Fruit fly (Drosophila melanogaster) whole organism, embryonic: ENCODE measurements around the gene Dap160.

Source experiments
- Asciz ChIP-seq: fragments of 200-800 bp; sonication (Bioruptor generic); optimal IDR thresholded peaks from 2 replicates; lab custom pipeline; 2017; ENCODE audit warnings: missing biosample characterization, mild to moderate bottlenecking, missing genetic modification characterization, missing genetic modification reagents
- Bdp1 ChIP-seq: fragments of 200-800 bp; sonication (Bioruptor generic); optimal IDR thresholded peaks from 3 replicates; lab custom pipeline; 2016; ENCODE audit warnings: missing biosample characterization, missing genetic modification characterization
- CG10147 ChIP-seq: fragments of 200-800 bp; sonication (Bioruptor generic); optimal IDR thresholded peaks from 2 replicates; lab custom pipeline; 2019; ENCODE audit warnings: missing biosample characterization, mild to moderate bottlenecking, missing genetic modification characterization, moderate library complexity
- CG10274 ChIP-seq: fragments of 200-800 bp; sonication (Bioruptor generic); optimal IDR thresholded peaks from 3 replicates; lab custom pipeline; 2017; ENCODE audit warnings: missing biosample characterization, mild to moderate bottlenecking, missing genetic modification characterization
- CG11093 ChIP-seq: fragments of 200-800 bp; sonication (Bioruptor generic); IDR thresholded peaks from 3 replicates; pipeline ENCODE4 v1.3.6; 2022; ENCODE audit warnings: missing biosample characterization, missing genetic modification characterization
- CG11456 ChIP-seq: fragments of 200-800 bp; sonication (Bioruptor generic); IDR thresholded peaks from 3 replicates; pipeline ENCODE4 v1.3.6; 2022; ENCODE audit warnings: missing biosample characterization, missing genetic modification characterization
- CG11504 ChIP-seq: fragments of 200-800 bp; sonication (Bioruptor generic); optimal IDR thresholded peaks from 3 replicates; lab custom pipeline; 2019; ENCODE audit warnings: missing biosample characterization, mild to moderate bottlenecking, missing genetic modification characterization, moderate library complexity
- CG12104 ChIP-seq: fragments of 200-800 bp; sonication (Bioruptor generic); optimal IDR thresholded peaks from 3 replicates; lab custom pipeline; 2016; ENCODE audit warnings: missing biosample characterization, missing genetic modification characterization
- CG13296 ChIP-seq: fragments of 200-800 bp; sonication (Bioruptor generic); optimal IDR thresholded peaks from 3 replicates; lab custom pipeline; 2018; ENCODE audit warnings: missing biosample characterization, mild to moderate bottlenecking, missing genetic modification characterization
- CG14667 ChIP-seq: fragments of 200-800 bp; sonication (Bioruptor generic); IDR thresholded peaks from 2 replicates; pipeline ENCODE4 v1.3.6; 2022; ENCODE audit warnings: missing biosample characterization, missing genetic modification characterization
- CG15479 ChIP-seq: fragments of 200-800 bp; sonication (Bioruptor generic); optimal IDR thresholded peaks from 3 replicates; lab custom pipeline; 2019; ENCODE audit warnings: missing biosample characterization, mild to moderate bottlenecking, missing genetic modification characterization, moderate library complexity
- CG1647 ChIP-seq: fragments of 200-800 bp; sonication (Bioruptor generic); optimal IDR thresholded peaks from 3 replicates; lab custom pipeline; 2016; ENCODE audit warnings: missing biosample characterization, missing genetic modification characterization
- CG17328 ChIP-seq: fragments of 200-800 bp; sonication (Bioruptor generic); IDR thresholded peaks from 2 replicates; pipeline ENCODE4 v1.3.6; 2022; ENCODE audit warnings: missing biosample characterization, missing genetic modification characterization
- CG17359 ChIP-seq: fragments of 200-800 bp; sonication (Bioruptor generic); optimal IDR thresholded peaks from 3 replicates; lab custom pipeline; 2018; ENCODE audit warnings: missing biosample characterization, mild to moderate bottlenecking, missing genetic modification characterization, moderate library complexity
- CG1832 ChIP-seq: fragments of 200-800 bp; sonication (Bioruptor generic); optimal IDR thresholded peaks from 2 replicates; lab custom pipeline; 2017; ENCODE audit warnings: missing biosample characterization, mild to moderate bottlenecking, missing genetic modification characterization, inconsistent platforms
- CG18619 ChIP-seq: fragments of 200-800 bp; sonication (Bioruptor generic); optimal IDR thresholded peaks from 3 replicates; lab custom pipeline; 2017; ENCODE audit warnings: missing biosample characterization, mild to moderate bottlenecking, missing genetic modification characterization
- CG31441 ChIP-seq: fragments of 200-800 bp; sonication (Bioruptor generic); IDR thresholded peaks from 2 replicates; pipeline ENCODE4 v1.3.6; 2022; ENCODE audit warnings: missing biosample characterization, missing genetic modification characterization
- CG3281 ChIP-seq: fragments of 200-800 bp; sonication (Bioruptor generic); optimal IDR thresholded peaks from 3 replicates; lab custom pipeline; 2017; ENCODE audit warnings: missing biosample characterization, mild to moderate bottlenecking, missing genetic modification characterization
- CG33557 ChIP-seq: fragments of 200-800 bp; sonication (Bioruptor generic); optimal IDR thresholded peaks from 2 replicates; lab custom pipeline; 2019; ENCODE audit warnings: missing biosample characterization, mild to moderate bottlenecking, missing genetic modification characterization, moderate library complexity
- CG34422 ChIP-seq: fragments of 200-800 bp; sonication (Bioruptor generic); IDR thresholded peaks from 3 replicates; pipeline ENCODE4 v1.3.6; 2022; ENCODE audit warnings: missing biosample characterization, missing genetic modification characterization
- CG4424 ChIP-seq: fragments of 200-800 bp; sonication (Bioruptor generic); optimal IDR thresholded peaks from 3 replicates; lab custom pipeline; 2016; ENCODE audit warnings: missing biosample characterization, missing genetic modification characterization
- CG9437 ChIP-seq: fragments of 200-800 bp; sonication (Bioruptor generic); optimal IDR thresholded peaks from 2 replicates; lab custom pipeline; 2018; ENCODE audit warnings: missing biosample characterization, mild to moderate bottlenecking, missing genetic modification characterization
- CrebB ChIP-seq: fragments of 200-800 bp; sonication (Bioruptor generic); optimal IDR thresholded peaks from 3 replicates; lab custom pipeline; 2018; ENCODE audit warnings: missing biosample characterization, mild to moderate bottlenecking, missing genetic modification characterization
- E2f2 ChIP-seq: fragments of 200-800 bp; sonication (Bioruptor generic); IDR thresholded peaks from 2 replicates; pipeline ENCODE4 v1.3.6; 2022; ENCODE audit warnings: missing biosample characterization, missing genetic modification characterization
- HLH3B ChIP-seq: fragments of 200-800 bp; sonication (Bioruptor generic); IDR thresholded peaks from 2 replicates; pipeline ENCODE4 v1.3.6; 2022; ENCODE audit warnings: missing biosample characterization, missing genetic modification characterization
- Hmx ChIP-seq: fragments of 200-800 bp; sonication (Bioruptor generic); optimal IDR thresholded peaks from 2 replicates; lab custom pipeline; 2016; ENCODE audit warnings: missing biosample characterization, missing genetic modification characterization
- Lim3 ChIP-seq: fragments of 200-800 bp; sonication (Bioruptor generic); IDR thresholded peaks from 2 replicates; pipeline ENCODE4 v1.3.6; 2022; ENCODE audit warnings: missing biosample characterization, missing genetic modification characterization
- Myb ChIP-seq: fragments of 200-800 bp; sonication (Bioruptor generic); optimal IDR thresholded peaks from 2 replicates; lab custom pipeline; 2016; ENCODE audit warnings: missing biosample characterization, missing genetic modification characterization
- NC2β ChIP-seq: fragments of 200-800 bp; sonication (Bioruptor generic); optimal IDR thresholded peaks from 2 replicates; lab custom pipeline; 2016; ENCODE audit warnings: missing biosample characterization, missing genetic modification characterization
- Nf-YB ChIP-seq: fragments of 200-800 bp; sonication (Bioruptor generic); optimal IDR thresholded peaks from 3 replicates; lab custom pipeline; 2019; ENCODE audit warnings: missing biosample characterization, mild to moderate bottlenecking, missing genetic modification characterization, moderate library complexity
- NfI ChIP-seq: fragments of 200-800 bp; sonication (Bioruptor generic); optimal IDR thresholded peaks from 3 replicates; lab custom pipeline; 2018; ENCODE audit warnings: missing biosample characterization, mild to moderate bottlenecking, missing genetic modification characterization, moderate library complexity
- Sox100B ChIP-seq: fragments of 200-800 bp; sonication (Bioruptor generic); optimal IDR thresholded peaks from 3 replicates; lab custom pipeline; 2018; ENCODE audit warnings: missing biosample characterization, mild to moderate bottlenecking, missing genetic modification characterization
- Spps ChIP-seq: fragments of 200-800 bp; sonication (Bioruptor generic); optimal IDR thresholded peaks from 2 replicates; lab custom pipeline; 2018; ENCODE audit warnings: missing biosample characterization, mild to moderate bottlenecking, missing genetic modification characterization
- Sry-β ChIP-seq: fragments of 200-800 bp; sonication (Bioruptor generic); optimal IDR thresholded peaks from 2 replicates; lab custom pipeline; 2018; ENCODE audit warnings: missing biosample characterization, mild to moderate bottlenecking, missing genetic modification characterization, moderate library complexity
- Ssrp ChIP-seq: fragments of 200-800 bp; sonication (Bioruptor generic); optimal IDR thresholded peaks from 2 replicates; lab custom pipeline; 2018; ENCODE audit warnings: missing biosample characterization, mild to moderate bottlenecking, missing genetic modification characterization, moderate library complexity
- Xbp1 ChIP-seq: fragments of 200-800 bp; sonication (Bioruptor generic); optimal IDR thresholded peaks from 3 replicates; lab custom pipeline; 2016; ENCODE audit warnings: missing biosample characterization, mild to moderate bottlenecking, missing genetic modification characterization
- bbx ChIP-seq: fragments of 200-800 bp; sonication (Bioruptor generic); IDR thresholded peaks from 2 replicates; pipeline ENCODE4 v1.3.6; 2022; ENCODE audit warnings: missing biosample characterization, missing genetic modification characterization; ENCODE audit not compliant: partially characterized antibody
- caup ChIP-seq: fragments of 200-800 bp; sonication (Bioruptor generic); optimal IDR thresholded peaks from 3 replicates; lab custom pipeline; 2017; ENCODE audit warnings: missing biosample characterization, mild to moderate bottlenecking, missing genetic modification characterization, moderate library complexity; ENCODE audit not compliant: severe bottlenecking
- chm ChIP-seq: fragments of 200-800 bp; sonication (Bioruptor generic); IDR thresholded peaks from 2 replicates; pipeline ENCODE4 v1.3.6; 2022; ENCODE audit warnings: missing biosample characterization, missing genetic modification characterization
- croc ChIP-seq: fragments of 200-800 bp; sonication (Bioruptor generic); conservative IDR thresholded peaks from 3 replicates; pipeline ENCODE4 v1.3.6; 2022; ENCODE audit warnings: missing biosample characterization, missing genetic modification characterization
- ems ChIP-seq: fragments of 200-800 bp; sonication (Bioruptor generic); optimal IDR thresholded peaks from 3 replicates; lab custom pipeline; 2016; ENCODE audit warnings: missing biosample characterization, missing genetic modification characterization
- exex ChIP-seq: fragments of 200-800 bp; sonication (Bioruptor generic); optimal IDR thresholded peaks from 4 replicates; lab custom pipeline; 2018; ENCODE audit warnings: missing biosample characterization, mild to moderate bottlenecking, missing genetic modification characterization, moderate library complexity
- lab ChIP-seq: fragments of 200-800 bp; sonication (Bioruptor generic); optimal IDR thresholded peaks from 3 replicates; lab custom pipeline; 2017; ENCODE audit warnings: missing biosample characterization, missing genetic modification characterization, mild to moderate bottlenecking, moderate library complexity, missing genetic modification reagents
- nerfin-1 ChIP-seq: fragments of 200-800 bp; sonication (Bioruptor generic); optimal IDR thresholded peaks from 3 replicates; lab custom pipeline; 2019; ENCODE audit warnings: missing biosample characterization, mild to moderate bottlenecking, missing genetic modification characterization, moderate library complexity
- otp ChIP-seq: fragments of 200-800 bp; sonication (Bioruptor generic); IDR thresholded peaks from 3 replicates; pipeline ENCODE4, ENCODE4 v1.3.6; 2022; ENCODE audit warnings: missing biosample characterization, missing genetic modification characterization
- p53 ChIP-seq: fragments of 200-800 bp; sonication (Bioruptor generic); optimal IDR thresholded peaks from 2 replicates; lab custom pipeline; 2016; ENCODE audit warnings: missing biosample characterization, missing genetic modification characterization
- peb ChIP-seq: fragments of 200-800 bp; sonication (Bioruptor generic); IDR thresholded peaks from 2 replicates; pipeline ENCODE4 v1.3.6; 2022; ENCODE audit warnings: missing biosample characterization, missing genetic modification characterization
- pum ChIP-seq: fragments of 200-800 bp; sonication (Bioruptor generic); optimal IDR thresholded peaks from 2 replicates; lab custom pipeline; 2016; ENCODE audit warnings: missing biosample characterization, missing genetic modification characterization
- sqz ChIP-seq: fragments of 200-800 bp; sonication (Bioruptor generic); optimal IDR thresholded peaks from 3 replicates; lab custom pipeline; 2018; ENCODE audit warnings: missing biosample characterization, mild to moderate bottlenecking, missing genetic modification characterization
- vvl ChIP-seq: fragments of 200-800 bp; sonication (Bioruptor generic); IDR thresholded peaks from 2 replicates; pipeline ENCODE4 v1.3.6; 2022; ENCODE audit warnings: missing biosample characterization, missing genetic modification characterization

The Dap160 gene

dm6 chr2L:21158554-21158953 lies 16.4 kb upstream of the Dap160 start, which contains the start of the genes Coq3 and Pld3 (continued):
- TF ChIP-seq croc (peak; percentile 60), Xbp1 (GFP tag; lab: Kevin White, UChicago) (peak; percentile 87), Spps (peak; percentile 58), NfI (peak; percentile 84), caup (peak; percentile 75), CG15479 (GFP tag; lab: Kevin White, UChicago) (peak; percentile 15), Myb (GFP tag; lab: Kevin White, UChicago) (peak; percentile 14), CG17328 (peak; percentile 76), Bdp1 (GFP tag; lab: Kevin White, UChicago) (peak; percentile 55), CG1647 (peak; percentile 54), Lim3 (GFP tag; lab: Robert Waterston, UW) (no peak), CG3281 (GFP tag; lab: Kevin White, UChicago) (peak; percentile 84), CG12104 (GFP tag; lab: Kevin White, UChicago) (peak; percentile 54), peb (GFP tag; lab: Robert Waterston, UW) (0 out of 2 replicates have a peak, but pooled peaks have one; percentile 13), lab (peak; percentile 92), Sry-β (GFP tag; lab: Kevin White, UChicago) (no peak), CG1832 (GFP tag; lab: Kevin White, UChicago) (no peak), bbx (GFP tag; lab: Robert Waterston, UW) (no peak), CG10147 (peak; percentile 76), HLH3B (GFP tag; lab: Robert Waterston, UW) (peak; percentile 72), CG11504 (peak; percentile 86), CG9437 (GFP tag; lab: Kevin White, UChicago) (peak; percentile 59), CG34422 (GFP tag; lab: Robert Waterston, UW) (peak; percentile 77), CG31441 (GFP tag; lab: Robert Waterston, UW) (peak; percentile 92), CG14667 (GFP tag; lab: Robert Waterston, UW) (peak; percentile 69), Ssrp (tag; lab: Kevin White, UChicago) (peak; percentile 73), sqz (GFP tag; lab: Kevin White, UChicago) (no peak), otp (GFP tag; lab: Robert Waterston, UW) (peak; percentile 72; the same call in 2 of the 3 replicates), CG18619 (GFP tag; lab: Kevin White, UChicago) (peak; percentile 73), NC2β (peak; percentile 60), CG33557 (GFP tag; lab: Kevin White, UChicago) (peak; percentile 54), Hmx (GFP tag; lab: Kevin White, UChicago) (peak; percentile 65), CG17359 (tag; lab: Kevin White, UChicago) (peak; percentile 89), pum (GFP tag; lab: Kevin White, UChicago) (peak; percentile 54), vvl (GFP tag; lab: Robert Waterston, UW) (peak; percentile 94), CG4424 (GFP tag; lab: Kevin White, UChicago) (peak; percentile 82), ems (GFP tag; lab: Kevin White, UChicago) (peak; percentile 71), Sox100B (GFP tag; lab: Kevin White, UChicago) (peak; percentile 69), Asciz (GFP tag; lab: Kevin White, UChicago) (peak; percentile 80), CG13296 (GFP tag; lab: Kevin White, UChicago) (peak; percentile 83), E2f2 (GFP tag; lab: Robert Waterston, UW) (peak; percentile 71), CG11093 (GFP tag; lab: Robert Waterston, UW) (peak; percentile 68), nerfin-1 (peak; percentile 67), Nf-YB (GFP tag; lab: Kevin White, UChicago) (peak; percentile 58), p53 (GFP tag; lab: Kevin White, UChicago) (no peak), CrebB (peak; percentile 60), CG11456 (GFP tag; lab: Robert Waterston, UW) (peak; percentile 85), chm (GFP tag; lab: Robert Waterston, UW) (peak; percentile 72), CG10274 (GFP tag; lab: Kevin White, UChicago) (peak; percentile 37), exex (tag; lab: Kevin White, UChicago) (peak; percentile 58)
